Worm (Caenorhabditis elegans) whole organism, L4/young adult: ENCODE data around the gene srg-38.

ENCODE experiments used
- W03F9.2 ChIP-seq: fragments of 150-350 bp; optimal IDR thresholded peaks from 2 replicates; lab custom pipeline; 2014; ENCODE audit warnings: missing biosample characterization, missing genetic modification characterization
- dao-5 ChIP-seq: sonication (generic microtip); optimal IDR thresholded peaks from 2 replicates; lab custom pipeline; 2016; ENCODE audit warnings: missing genotype, missing genetic modification characterization, moderate library complexity, missing compliant biosample characterization
- him-1 ChIP-seq: sonication (generic microtip); optimal IDR thresholded peaks from 2 replicates; lab custom pipeline; 2016; ENCODE audit warnings: missing genotype, missing genetic modification reagents, missing genetic modification characterization, missing compliant biosample characterization

ce11 chrV:11122466-11122865 lies 33.0 kb downstream of the srg-38 start, which contains the start of gene mboa-2:
- TF ChIP-seq him-1 (tag; lab: Kevin White, UChicago) (no peak), W03F9.2 (tag; lab: Kevin White, UChicago) (peak; percentile 12), dao-5 (tag; lab: Kevin White, UChicago) (no peak)
